Worm (Caenorhabditis elegans) whole organism, young adult: ENCODE measurements around the gene C28C12.12.

Experiments used
- B0019.2 ChIP-seq: fragments of 200-800 bp; sonication (Bioruptor generic); conservative IDR thresholded peaks from 2 replicates; pipeline ENCODE4 v1.3.6; 2022; ENCODE audit warnings: missing genetic modification reagents, missing genetic modification characterization, missing compliant biosample characterization
- B0261.1 ChIP-seq: sonication (generic microtip); optimal IDR thresholded peaks from 2 replicates; lab custom pipeline; 2016; ENCODE audit warnings: mild to moderate bottlenecking, missing genetic modification characterization, moderate library complexity, missing compliant biosample characterization
- K11D2.4 ChIP-seq: fragments of 200-800 bp; sonication (Bioruptor generic); IDR thresholded peaks from 2 replicates; pipeline ENCODE4 v1.3.6; 2022; ENCODE audit warnings: missing genetic modification reagents, missing genetic modification characterization, missing compliant biosample characterization
- ama-1 ChIP-seq, 3 experiments: fragments of 150-350 bp in 1 of 3; sonication (generic microtip) in 2 of 3; optimal IDR thresholded peaks; 2 replicates each; lab custom pipeline; 2014 to 2018; ENCODE audit warnings: missing biosample characterization in 2 of 3, missing genetic modification characterization in 2 of 3, missing genetic modification reagents in 2 of 3
- ceh-40 ChIP-seq: fragments of 200-800 bp; sonication (Bioruptor generic); IDR thresholded peaks from 2 replicates; pipeline ENCODE4 v1.3.6; 2022; ENCODE audit warnings: missing genetic modification characterization, missing compliant biosample characterization
- lin-35 ChIP-seq, 3 experiments: fragments of 150-350 bp in 2 of 3; sonication (generic microtip) in 1 of 3; optimal IDR thresholded peaks; 2 replicates each; lab custom pipeline; 2014 to 2018; ENCODE audit warnings: missing biosample characterization in 3 of 3, missing genetic modification characterization in 3 of 3, missing genetic modification reagents in 3 of 3
- mel-28 ChIP-seq: sonication (generic microtip); optimal IDR thresholded peaks from 2 replicates; lab custom pipeline; 2016; ENCODE audit warnings: borderline replicate concordance, mild to moderate bottlenecking, missing genetic modification characterization, missing compliant biosample characterization
- nfya-2 ChIP-seq: fragments of 200-800 bp; sonication (Bioruptor generic); IDR thresholded peaks from 2 replicates; pipeline ENCODE4 v1.3.6; 2022; ENCODE audit warnings: missing genetic modification reagents, missing genetic modification characterization, missing compliant biosample characterization
- nhr-120 ChIP-seq: fragments of 200-800 bp; sonication (Bioruptor generic); IDR thresholded peaks from 2 replicates; pipeline ENCODE4 v1.3.6; 2022; ENCODE audit warnings: missing genetic modification characterization, missing compliant biosample characterization
- pha-4 ChIP-seq: fragments of 150-350 bp; sonication (generic microtip); optimal IDR thresholded peaks from 2 replicates; lab custom pipeline; 2014; ENCODE audit warnings: missing biosample characterization, missing genetic modification reagents, missing genetic modification characterization
- snpc-3.4 ChIP-seq: sonication (generic microtip); optimal IDR thresholded peaks from 2 replicates; lab custom pipeline; 2017; ENCODE audit warnings: missing genetic modification characterization, mild to moderate bottlenecking, missing compliant biosample characterization, antibody characterized with exemption, moderate library complexity, missing genotype, missing genetic modification reagents
- tbx-9 ChIP-seq: sonication (generic microtip); optimal IDR thresholded peaks from 2 replicates; lab custom pipeline; 2016; ENCODE audit warnings: borderline replicate concordance, missing genetic modification characterization, inconsistent platforms, missing compliant biosample characterization

DNA sequence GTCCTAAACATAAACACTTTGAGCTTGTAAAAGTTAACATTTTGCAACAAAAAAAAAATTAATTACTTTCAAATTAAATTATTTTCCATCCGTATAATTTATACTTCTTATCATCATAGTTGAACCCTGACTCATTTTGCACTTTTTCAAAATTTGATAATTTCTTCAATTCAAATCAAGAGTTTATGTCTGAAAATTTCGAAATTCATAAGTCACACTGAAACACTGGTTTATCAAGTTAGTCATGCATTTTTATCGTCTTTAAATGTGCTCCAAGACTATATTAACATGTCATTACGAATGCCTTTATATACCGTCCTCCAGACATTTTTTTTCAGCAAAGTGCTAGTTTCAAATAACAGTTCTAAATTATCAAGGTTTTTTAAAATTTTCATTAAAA lies 43.5 kb upstream of the C28C12.12 start:
- TF ChIP-seq B0019.2 (GFP tag; lab: Robert Waterston, UW) (no peak), mel-28 (tag; lab: Kevin White, UChicago) (no peak), pha-4 (no peak), lin-35 (GFP tag; optimal IDR thresholded peaks at IDR 0.05; lab: Kevin White, UChicago) (no peak), tbx-9 (tag; lab: Kevin White, UChicago) (no peak), nfya-2 (GFP tag; lab: Robert Waterston, UW) (no peak), snpc-3.4 (no peak), ama-1 (optimal IDR thresholded peaks at IDR 0.05; lab: Kevin White, UChicago) (no peak), ama-1 (GFP tag; optimal IDR thresholded peaks at IDR 0.05; lab: Kevin White, UChicago) (no peak), nhr-120 (GFP tag; lab: Robert Waterston, UW) (no peak), K11D2.4 (GFP tag; lab: Robert Waterston, UW) (no peak), ceh-40 (GFP tag; lab: Robert Waterston, UW) (no peak), B0261.1 (tag; lab: Kevin White, UChicago) (no peak)
